Fruit fly (Drosophila melanogaster): ENCODE data around the gene TrxT.

Gene TrxT

DNA sequence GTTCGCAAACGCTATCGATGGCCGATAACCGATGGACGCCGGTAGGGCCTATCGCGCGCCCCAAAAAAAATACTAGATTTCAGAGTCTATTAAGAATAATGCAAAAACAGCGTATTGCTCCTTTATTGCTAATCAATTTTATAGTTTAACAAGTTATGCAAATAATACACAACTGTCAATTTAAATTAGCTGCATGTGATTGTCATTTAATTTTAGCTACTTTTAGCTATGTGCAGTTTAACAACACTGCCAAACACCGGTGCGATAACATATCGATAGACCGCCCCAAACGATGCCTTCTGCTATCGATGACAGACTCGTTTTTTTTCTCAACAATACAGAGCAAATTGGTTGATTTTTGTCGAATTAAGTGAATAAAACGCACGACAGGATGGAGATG lies 2.7 kb downstream of the TrxT start, which contains the start of the genes Cdk7 and snf (continued):
- peak; percentile 36 for TF ChIP-seq Nf-YC (tag; optimal IDR thresholded peaks at IDR 0.05)
- peak; percentile 45 for TF ChIP-seq sob (GFP tag; IDR thresholded peaks at IDR 0.05)
- no peak for TF ChIP-seq CG15011 (GFP tag; optimal IDR thresholded peaks at IDR 0.05)
- TF ChIP-seq CG10565 (GFP tag; optimal IDR thresholded peaks at IDR 0.05) = no peak
- TF ChIP-seq ato (GFP tag; IDR thresholded peaks at IDR 0.05; ENCODE audit: partially characterized antibody) = peak; percentile 57; the same call in 1 of the 2 replicates
- TF ChIP-seq CG13287 (GFP tag; IDR thresholded peaks at IDR 0.05; ENCODE audit: partially characterized antibody) = peak; percentile 88
- TF ChIP-seq CG32772 (GFP tag; IDR thresholded peaks at IDR 0.05) = no peak; the same call in 1 of the 2 replicates
- TF ChIP-seq CG4730 (GFP tag; IDR thresholded peaks at IDR 0.05) = no peak
- TF ChIP-seq dysf (GFP tag; IDR thresholded peaks at IDR 0.05) = no peak
- no peak for TF ChIP-seq CG8478 (optimal IDR thresholded peaks at IDR 0.05)
- peak; percentile 37 for TF ChIP-seq ind (GFP tag; optimal IDR thresholded peaks at IDR 0.05)
- TF ChIP-seq CG7786 (GFP tag; optimal IDR thresholded peaks at IDR 0.05) = peak; percentile 53
- no peak for TF ChIP-seq C15 (GFP tag; IDR thresholded peaks at IDR 0.05)
- no peak for TF ChIP-seq btn (GFP tag; optimal IDR thresholded peaks at IDR 0.05)
- TF ChIP-seq Ssrp (tag; optimal IDR thresholded peaks at IDR 0.05) = no peak
- peak; percentile 40 for TF ChIP-seq CG4424 (GFP tag; optimal IDR thresholded peaks at IDR 0.05)
- TF ChIP-seq CG12071 (GFP tag; optimal IDR thresholded peaks at IDR 0.05) = no peak
- peak; percentile 80 for TF ChIP-seq stwl (tag; optimal IDR thresholded peaks at IDR 0.05)
- peak; percentile 47; the same call in 1 of the 2 replicates for TF ChIP-seq slbo (GFP tag; IDR thresholded peaks at IDR 0.05)
- no peak for TF ChIP-seq da (GFP tag; optimal IDR thresholded peaks at IDR 0.05)
- TF ChIP-seq Dip3 (GFP tag; optimal IDR thresholded peaks at IDR 0.05) = peak; percentile 63
- TF ChIP-seq CG8944 (GFP tag; optimal IDR thresholded peaks at IDR 0.05) = peak; percentile 45
- no peak for TF ChIP-seq CTCF (GFP tag; optimal IDR thresholded peaks at IDR 0.05)
- TF ChIP-seq ac (GFP tag; optimal IDR thresholded peaks at IDR 0.05) = no peak
- no peak for TF ChIP-seq CG18619 (GFP tag; optimal IDR thresholded peaks at IDR 0.05)
- peak; percentile 1 for TF ChIP-seq kay (GFP tag; optimal IDR thresholded peaks at IDR 0.05)
- peak; percentile 26 for TF ChIP-seq luna (GFP tag; optimal IDR thresholded peaks at IDR 0.05)
- TF ChIP-seq Rfx (GFP tag; IDR thresholded peaks at IDR 0.05) = no peak; the same call in 1 of the 2 replicates
- TF ChIP-seq ara (GFP tag; IDR thresholded peaks at IDR 0.05) = no peak
- TF ChIP-seq CG31388 (GFP tag; optimal IDR thresholded peaks at IDR 0.05) = no peak
- peak; percentile 83 for TF ChIP-seq CG18764 (GFP tag; optimal IDR thresholded peaks at IDR 0.05)
- TF ChIP-seq sima (GFP tag; optimal IDR thresholded peaks at IDR 0.05) = no peak
- peak; percentile 24 for TF ChIP-seq CG17829 (tag; optimal IDR thresholded peaks at IDR 0.05)
- peak; percentile 78 for TF ChIP-seq CG16863 (GFP tag; optimal IDR thresholded peaks at IDR 0.05)
- peak; percentile 11 for TF ChIP-seq ERR (GFP tag; optimal IDR thresholded peaks at IDR 0.05)
- TF ChIP-seq en (GFP tag; optimal IDR thresholded peaks at IDR 0.05) = no peak
- TF ChIP-seq CG7357 (GFP tag; IDR thresholded peaks at IDR 0.05) = no peak
- TF ChIP-seq Mad (GFP tag; optimal IDR thresholded peaks at IDR 0.05) = peak; percentile 32
- no peak for TF ChIP-seq CG5180 (GFP tag; optimal IDR thresholded peaks at IDR 0.05)
- TF ChIP-seq CG8359 (GFP tag; optimal IDR thresholded peaks at IDR 0.05; ENCODE audit: borderline replicate concordance) = no peak
- TF ChIP-seq phol (tag; optimal IDR thresholded peaks at IDR 0.05) = peak; percentile 60
- no peak for TF ChIP-seq CG4707 (GFP tag; optimal IDR thresholded peaks at IDR 0.05)
- TF ChIP-seq nau (GFP tag; optimal IDR thresholded peaks at IDR 0.05) = no peak
- TF ChIP-seq sug (tag; optimal IDR thresholded peaks at IDR 0.05) = no peak
- TF ChIP-seq bbx (GFP tag; IDR thresholded peaks at IDR 0.05; ENCODE audit: partially characterized antibody) = peak; percentile 67
- no peak for TF ChIP-seq CG6765 (GFP tag; optimal IDR thresholded peaks at IDR 0.05)
- no peak for TF ChIP-seq CG33557 (GFP tag; optimal IDR thresholded peaks at IDR 0.05)
- TF ChIP-seq sqz (GFP tag; optimal IDR thresholded peaks at IDR 0.05) = peak; percentile 78
- peak; percentile 65 for TF ChIP-seq nmo (GFP tag; optimal IDR thresholded peaks at IDR 0.05)
- TF ChIP-seq az2 (GFP tag; optimal IDR thresholded peaks at IDR 0.05) = peak; percentile 34
- TF ChIP-seq gsb (GFP tag; IDR thresholded peaks at IDR 0.05) = no peak
- peak; percentile 9 for TF ChIP-seq CG18599 (GFP tag; optimal IDR thresholded peaks at IDR 0.05)
- TF ChIP-seq CG9932 (GFP tag; IDR thresholded peaks at IDR 0.05) = peak; percentile 56

All from whole organism, embryonic.